Worm (Caenorhabditis elegans) whole organism, young adult: ENCODE data around the gene H20E11.2.

Source experiments
- B0035.1 ChIP-seq: sonication (generic microtip); optimal IDR thresholded peaks from 2 replicates; lab custom pipeline; 2016; ENCODE audit warnings: missing genetic modification characterization, mild to moderate bottlenecking, missing compliant biosample characterization, missing genotype, missing genetic modification reagents
- C06A6.2 ChIP-seq: fragments of 200-800 bp; sonication (Bioruptor generic); conservative IDR thresholded peaks from 2 replicates; pipeline ENCODE4 v1.3.6; 2022; ENCODE audit warnings: missing genetic modification characterization, missing compliant biosample characterization
- ZK185.1 ChIP-seq: sonication (generic microtip); optimal IDR thresholded peaks from 2 replicates; lab custom pipeline; 2016; ENCODE audit warnings: mild to moderate bottlenecking, missing genetic modification characterization, missing compliant biosample characterization; ENCODE audit not compliant: poor library complexity, severe bottlenecking
- unc-62 ChIP-seq: fragments of 150-350 bp; optimal IDR thresholded peaks from 2 replicates; lab custom pipeline; 2014; ENCODE audit warnings: missing biosample characterization, missing genetic modification reagents, missing genetic modification characterization

DNA sequence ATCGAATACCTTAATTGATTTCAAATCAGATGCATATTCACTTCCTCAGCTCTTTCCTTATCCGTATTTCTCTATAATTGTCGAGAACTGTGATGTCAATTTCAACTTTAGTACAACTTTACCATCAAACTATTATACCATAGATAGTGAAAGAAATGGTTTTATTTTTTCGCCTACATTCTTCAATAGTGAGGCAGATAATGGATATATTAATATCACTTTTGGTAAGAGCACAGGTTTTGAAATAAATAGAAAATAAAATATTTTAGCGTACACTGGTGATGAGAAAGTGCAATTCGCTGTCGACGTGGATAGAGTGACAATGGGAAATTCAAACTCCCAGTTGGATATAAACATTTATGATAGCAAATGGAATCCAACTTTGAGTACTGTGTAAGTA lies 4.6 kb downstream of the H20E11.2 start:
- no peak for TF ChIP-seq B0035.1 (tag; lab: Kevin White, UChicago)
- TF ChIP-seq unc-62 (GFP tag; lab: Kevin White, UChicago): no peak
- no peak for TF ChIP-seq C06A6.2 (GFP tag; lab: Robert Waterston, UW)
- TF ChIP-seq ZK185.1 (tag; lab: Kevin White, UChicago): no peak
